Worm (Caenorhabditis elegans): Measurements from ENCODE around the gene srh-4.

srh-4 gene

ce11 chrV:4056203-4056602 is 45.9 kb downstream of the srh-4 start:
- TF ChIP-seq Y95B8A.8 (GFP tag; IDR thresholded peaks at IDR 0.05): no peak
- TF ChIP-seq C17E4.6 (GFP tag; IDR thresholded peaks at IDR 0.05): no peak
- TF ChIP-seq B0019.2 (GFP tag; conservative IDR thresholded peaks at IDR 0.05): no peak
- no peak for TF ChIP-seq nfya-1 (tag; optimal IDR thresholded peaks at IDR 0.05; ENCODE audit: borderline replicate concordance, insufficient read depth)
- no peak for TF ChIP-seq chd-7 (tag; optimal IDR thresholded peaks at IDR 0.05)
- no peak for TF ChIP-seq dpl-1 (GFP tag; optimal IDR thresholded peaks at IDR 0.05)
- TF ChIP-seq pha-4 (tag; optimal IDR thresholded peaks at IDR 0.05): no peak
- TF ChIP-seq lin-40 (tag; optimal IDR thresholded peaks at IDR 0.05): no peak
- no peak for TF ChIP-seq ceh-91 (GFP tag; IDR thresholded peaks at IDR 0.05)
- TF ChIP-seq nhr-80 (tag; optimal IDR thresholded peaks at IDR 0.05): no peak
- no peak for TF ChIP-seq ztf-26 (tag; optimal IDR thresholded peaks at IDR 0.05)
- no peak for TF ChIP-seq hlh-26 (GFP tag; conservative IDR thresholded peaks at IDR 0.05)
- TF ChIP-seq gei-17 (GFP tag; optimal IDR thresholded peaks at IDR 0.05): no peak
- no peak for TF ChIP-seq F22D6.2 (tag; optimal IDR thresholded peaks at IDR 0.05)
- no peak for TF ChIP-seq lag-1 (GFP tag; IDR thresholded peaks at IDR 0.05)
- TF ChIP-seq ceh-100 (GFP tag; IDR thresholded peaks at IDR 0.05): no peak
- no peak for TF ChIP-seq F49E8.2 (tag; optimal IDR thresholded peaks at IDR 0.05; ENCODE audit: insufficient read depth)
- no peak for TF ChIP-seq attf-5 (GFP tag; optimal IDR thresholded peaks at IDR 0.05)

All from whole organism, young adult.